Fruit fly (Drosophila melanogaster): ENCODE results near the gene CG14322.

Gene CG14322

dm6 chr3R:17701131-17701593, 53.7 kb downstream of the CG14322 start (continued):
- no peak for TF ChIP-seq CG1024 (GFP tag; IDR thresholded peaks at IDR 0.05)
- TF ChIP-seq CG10274 (GFP tag; optimal IDR thresholded peaks at IDR 0.05) = no peak
- TF ChIP-seq Side (GFP tag; optimal IDR thresholded peaks at IDR 0.05) = no peak
- TF ChIP-seq knrl (GFP tag; IDR thresholded peaks at IDR 0.05; ENCODE audit: partially characterized antibody) = peak; percentile 32; the same call in 1 of the 3 replicates
- TF ChIP-seq Stat92E (GFP tag; optimal IDR thresholded peaks at IDR 0.05) = no peak
- TF ChIP-seq Max (GFP tag; optimal IDR thresholded peaks at IDR 0.05) = no peak
- TF ChIP-seq p53 (GFP tag; optimal IDR thresholded peaks at IDR 0.05) = no peak
- TF ChIP-seq CG17912 (GFP tag; optimal IDR thresholded peaks at IDR 0.05) = no peak
- TF ChIP-seq HLH4C (GFP tag; IDR thresholded peaks at IDR 0.05; ENCODE audit: partially characterized antibody) = no peak
- no peak for TF ChIP-seq CG15479 (GFP tag; optimal IDR thresholded peaks at IDR 0.05)
- TF ChIP-seq da (GFP tag; optimal IDR thresholded peaks at IDR 0.05) = no peak
- TF ChIP-seq pfk (GFP tag; optimal IDR thresholded peaks at IDR 0.05) = peak; percentile 58
- TF ChIP-seq slp2 (GFP tag; optimal IDR thresholded peaks at IDR 0.05) = no peak
- TF ChIP-seq CrebB (tag; optimal IDR thresholded peaks at IDR 0.05) = no peak
- no peak for TF ChIP-seq CG17328 (GFP tag; IDR thresholded peaks at IDR 0.05)
- no peak for TF ChIP-seq lbe (GFP tag; optimal IDR thresholded peaks at IDR 0.05)
- peak; percentile 11 for TF ChIP-seq ems (GFP tag; optimal IDR thresholded peaks at IDR 0.05)
- no peak for TF ChIP-seq tin (GFP tag; optimal IDR thresholded peaks at IDR 0.05)
- TF ChIP-seq Hr78 (GFP tag; optimal IDR thresholded peaks at IDR 0.05) = no peak
- TF ChIP-seq ash1 (GFP tag; optimal IDR thresholded peaks at IDR 0.05) = peak; percentile 12
- no peak for TF ChIP-seq dmrt11E (tag; optimal IDR thresholded peaks at IDR 0.05)
- no peak for TF ChIP-seq fd64A (GFP tag; optimal IDR thresholded peaks at IDR 0.05)
- TF ChIP-seq CG15269 (tag; optimal IDR thresholded peaks at IDR 0.05) = no peak
- TF ChIP-seq CG34224 (GFP tag; IDR thresholded peaks at IDR 0.05; ENCODE audit: partially characterized antibody) = peak; percentile 47; the same call in 1 of the 3 replicates
- TF ChIP-seq CG7839 (tag; optimal IDR thresholded peaks at IDR 0.05) = no peak
- TF ChIP-seq Ptx1 (GFP tag; IDR thresholded peaks at IDR 0.05) = no peak
- no peak for TF ChIP-seq dm (GFP tag; optimal IDR thresholded peaks at IDR 0.05)
- peak; percentile 49 for TF ChIP-seq CG13894 (tag; optimal IDR thresholded peaks at IDR 0.05)
- TF ChIP-seq Atf-2 (GFP tag; optimal IDR thresholded peaks at IDR 0.05) = no peak
- TF ChIP-seq Hmx (GFP tag; optimal IDR thresholded peaks at IDR 0.05) = no peak
- no peak for TF ChIP-seq CG12942 (GFP tag; optimal IDR thresholded peaks at IDR 0.05)
- TF ChIP-seq gem (tag; optimal IDR thresholded peaks at IDR 0.05) = no peak
- TF ChIP-seq CG12299 (tag; optimal IDR thresholded peaks at IDR 0.05) = no peak
- TF ChIP-seq gcm (GFP tag; optimal IDR thresholded peaks at IDR 0.05) = no peak
- no peak for TF ChIP-seq CG16813 (GFP tag; IDR thresholded peaks at IDR 0.05; ENCODE audit: partially characterized antibody)
- TF ChIP-seq hth (optimal IDR thresholded peaks at IDR 0.05) = no peak
- no peak for TF ChIP-seq CG4360 (GFP tag; IDR thresholded peaks at IDR 0.05)
- TF ChIP-seq repo (GFP tag; optimal IDR thresholded peaks at IDR 0.05) = no peak
- TF ChIP-seq luna (GFP tag; optimal IDR thresholded peaks at IDR 0.05) = no peak
- no peak for TF ChIP-seq Oli (tag; optimal IDR thresholded peaks at IDR 0.05)
- no peak for TF ChIP-seq CG17361 (GFP tag; IDR thresholded peaks at IDR 0.05)
- no peak for TF ChIP-seq CG30431 (GFP tag; optimal IDR thresholded peaks at IDR 0.05)
- peak in 1 of 2 experiments; percentile 40 for TF ChIP-seq Pdp1 (GFP tag; optimal IDR thresholded peaks at IDR 0.05)
- no peak for TF ChIP-seq unc-4 (GFP tag; IDR thresholded peaks at IDR 0.05; ENCODE audit: partially characterized antibody)
- TF ChIP-seq Six4 (GFP tag; optimal IDR thresholded peaks at IDR 0.05) = no peak
- TF ChIP-seq disco-r (GFP tag; optimal IDR thresholded peaks at IDR 0.05) = no peak
- TF ChIP-seq Doc3 (GFP tag; IDR thresholded peaks at IDR 0.05; ENCODE audit: partially characterized antibody) = no peak
- no peak for TF ChIP-seq danr (GFP tag; IDR thresholded peaks at IDR 0.05)
- TF ChIP-seq Taf1 (GFP tag; IDR thresholded peaks at IDR 0.05) = no peak
- peak; percentile 47; the same call in 1 of the 3 replicates for TF ChIP-seq Dbx (GFP tag; IDR thresholded peaks at IDR 0.05)
